Worm (Caenorhabditis elegans): Measurements from ENCODE around the gene F38B6.6.

DNA sequence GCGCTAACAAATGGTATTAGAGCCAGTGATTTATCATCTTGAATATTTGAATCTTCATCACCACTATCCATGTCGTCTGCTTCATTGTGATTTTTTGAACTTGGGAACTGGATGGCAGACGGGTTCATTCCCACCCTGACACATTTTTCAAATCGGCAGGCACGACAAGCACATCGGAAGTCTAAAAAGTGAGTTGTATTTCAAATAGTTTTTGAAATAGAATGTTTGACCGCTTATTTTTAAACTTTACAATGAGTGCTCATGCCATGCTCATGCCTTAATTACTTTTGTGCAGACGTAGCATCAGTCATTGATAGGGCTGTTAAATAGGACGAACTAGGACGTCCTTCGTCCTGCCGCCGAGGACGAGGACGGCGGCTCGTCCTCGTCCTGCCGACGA is 52.0 kb downstream of the F38B6.6 start:
- TF ChIP-seq pha-4 (tag; optimal IDR thresholded peaks at IDR 0.05), result no peak
- no peak for TF ChIP-seq C38D4.7 (GFP tag; optimal IDR thresholded peaks at IDR 0.05)
- no peak for TF ChIP-seq ahr-1 (tag; optimal IDR thresholded peaks at IDR 0.05)
- no peak for TF ChIP-seq nhr-11 (tag; optimal IDR thresholded peaks at IDR 0.05)
- TF ChIP-seq hlh-13 (GFP tag; optimal IDR thresholded peaks at IDR 0.05), result no peak
- TF ChIP-seq ceh-34 (tag; optimal IDR thresholded peaks at IDR 0.05), result no peak
- no peak for TF ChIP-seq tbx-2 (tag; optimal IDR thresholded peaks at IDR 0.05)
- TF ChIP-seq unc-42 (tag; optimal IDR thresholded peaks at IDR 0.05), result no peak
- no peak for TF ChIP-seq pqm-1 (tag; optimal IDR thresholded peaks at IDR 0.05)
- no peak for TF ChIP-seq K09A11.1 (tag; optimal IDR thresholded peaks at IDR 0.05; ENCODE audit: insufficient read depth)
- TF ChIP-seq fax-1 (tag; optimal IDR thresholded peaks at IDR 0.05), result no peak
- TF ChIP-seq elt-2 (tag; optimal IDR thresholded peaks at IDR 0.05), result no peak
- TF ChIP-seq ref-2 (tag; optimal IDR thresholded peaks at IDR 0.05), result no peak
- no peak for TF ChIP-seq pros-1 (tag; optimal IDR thresholded peaks at IDR 0.05)

Measured in whole organism, late embryonic.